Fruit fly (Drosophila melanogaster): Measurements from ENCODE around the gene Bet3.

dm6 chr3L:9452422-9452821 lies 10.4 kb upstream of the Bet3 start:
- TF ChIP-seq Clk (GFP tag; optimal IDR thresholded peaks at IDR 0.05) (no peak), cic (GFP tag; optimal IDR thresholded peaks at IDR 0.05) (peak; percentile 92)

Measured in whole organism, adult.